Worm (Caenorhabditis elegans): ENCODE measurements around the gene K11D12.7.
A peak's percentile ranks its signal among the peaks of the same experiment; 100 is the strongest.

The K11D12.7 gene

ce11 chrV:5067390-5067789, 31.1 kb upstream of the K11D12.7 start:
- TF ChIP-seq elt-3 (tag; optimal IDR thresholded peaks at IDR 0.05) = no peak

- TF ChIP-seq nhr-28 (tag; optimal IDR thresholded peaks at IDR 0.05) (no peak), blmp-1 (tag; optimal IDR thresholded peaks at IDR 0.05) (no peak), ztf-11 (tag; optimal IDR thresholded peaks at IDR 0.05) (no peak), mls-2 (tag; optimal IDR thresholded peaks at IDR 0.05) (peak; percentile 41), mab-5 (tag; optimal IDR thresholded peaks at IDR 0.05) (no peak), elt-3 (tag; optimal IDR thresholded peaks at IDR 0.05) (no peak), flh-1 (GFP tag; optimal IDR thresholded peaks at IDR 0.05) (no peak), ceh-39 (tag; optimal IDR thresholded peaks at IDR 0.05) (no peak), sptf-1 (tag; optimal IDR thresholded peaks at IDR 0.05) (no peak), unc-62 (GFP tag; optimal IDR thresholded peaks at IDR 0.05) (no peak), tbx-8 (GFP tag; optimal IDR thresholded peaks at IDR 0.05) (no peak), lsy-2 (tag; optimal IDR thresholded peaks at IDR 0.05) (no peak), unc-120 (tag; optimal IDR thresholded peaks at IDR 0.05; ENCODE audit: poor library complexity, severe bottlenecking) (peak; percentile 48), ceh-83 (GFP tag; optimal IDR thresholded peaks at IDR 0.05) (no peak), sem-2 (GFP tag; optimal IDR thresholded peaks at IDR 0.05) (no peak), bed-3 (GFP tag; optimal IDR thresholded peaks at IDR 0.05) (no peak), zip-8 (tag; optimal IDR thresholded peaks at IDR 0.05) (no peak), mep-1 (tag; optimal IDR thresholded peaks at IDR 0.05) (peak; percentile 28), drap-1 (GFP tag; optimal IDR thresholded peaks at IDR 0.05) (no peak), ceh-43 (GFP tag; optimal IDR thresholded peaks at IDR 0.05) (no peak), nhr-237 (tag; optimal IDR thresholded peaks at IDR 0.05) (peak; percentile 36), nhr-2 (tag; optimal IDR thresholded peaks at IDR 0.05) (no peak), hlh-1 (tag; optimal IDR thresholded peaks at IDR 0.05) (no peak), M03D4.4 (tag; optimal IDR thresholded peaks at IDR 0.05) (no peak), cnd-1 (tag; optimal IDR thresholded peaks at IDR 0.05) (no peak), snpc-4 (tag; optimal IDR thresholded peaks at IDR 0.05) (no peak), nhr-12 (tag; optimal IDR thresholded peaks at IDR 0.05) (no peak), ces-1 (GFP tag; optimal IDR thresholded peaks at IDR 0.05) (peak; percentile 17), pha-4 (tag; optimal IDR thresholded peaks at IDR 0.05) (no peak), elt-1 (tag; optimal IDR thresholded peaks at IDR 0.05; ENCODE audit: borderline replicate concordance, insufficient read depth) (no peak), nhr-76 (tag; optimal IDR thresholded peaks at IDR 0.05) (no peak), ham-2 (GFP tag; optimal IDR thresholded peaks at IDR 0.05) (peak; percentile 66), lin-32 (GFP tag; optimal IDR thresholded peaks at IDR 0.05) (no peak), lin-13 (tag; optimal IDR thresholded peaks at IDR 0.05) (no peak), unc-39 (tag; optimal IDR thresholded peaks at IDR 0.05) (no peak)
These were observed 28.6 kb upstream of the K11D12.7 start, which contains the start of gene mlk-1 for ce11 chrV:5064761-5065421. Gene mlk-1 (minus strand): TSS chrV:5064811.

ce11 chrV:5053335-5053734, 17.1 kb upstream of the K11D12.7 start, which contains the start of gene cwp-4:
Gene cwp-4 (plus strand): TSS chrV:5053635.
- TF ChIP-seq ceh-83 (GFP tag; optimal IDR thresholded peaks at IDR 0.05) = no peak
- no peak for TF ChIP-seq nhr-12 (tag; optimal IDR thresholded peaks at IDR 0.05)
- no peak for TF ChIP-seq unc-62 (GFP tag; optimal IDR thresholded peaks at IDR 0.05)
- no peak for TF ChIP-seq lsy-2 (tag; optimal IDR thresholded peaks at IDR 0.05)

ce11 chrV:5052233-5052632, 16.0 kb upstream of the K11D12.7 start, which contains the start of gene K11D12.12:
Gene K11D12.12 (plus strand): TSS chrV:5052261.
- TF ChIP-seq elt-3 (tag; optimal IDR thresholded peaks at IDR 0.05) (no peak), nhr-28 (tag; optimal IDR thresholded peaks at IDR 0.05) (no peak), nhr-12 (tag; optimal IDR thresholded peaks at IDR 0.05) (no peak), ham-2 (GFP tag; optimal IDR thresholded peaks at IDR 0.05) (no peak), M03D4.4 (tag; optimal IDR thresholded peaks at IDR 0.05) (no peak), mab-5 (tag; optimal IDR thresholded peaks at IDR 0.05) (no peak), drap-1 (GFP tag; optimal IDR thresholded peaks at IDR 0.05) (no peak), mep-1 (tag; optimal IDR thresholded peaks at IDR 0.05) (no peak)

All from whole organism, mixed stage, embryonic.